Worm (Caenorhabditis elegans): Measurements from ENCODE around the gene inx-9.
A peak's percentile ranks its signal among the peaks of the same experiment; 100 is the strongest.

The inx-9 gene

ce11 chrIV:11701878-11702277, 25.7 kb downstream of the inx-9 start:
- no peak for TF ChIP-seq mab-5 (tag; optimal IDR thresholded peaks at IDR 0.05)
- no peak for TF ChIP-seq elt-3 (tag; optimal IDR thresholded peaks at IDR 0.05)
- TF ChIP-seq nhr-237 (tag; optimal IDR thresholded peaks at IDR 0.05) = no peak
- TF ChIP-seq lsy-2 (tag; optimal IDR thresholded peaks at IDR 0.05) = no peak
- TF ChIP-seq ceh-83 (GFP tag; optimal IDR thresholded peaks at IDR 0.05) = no peak
- TF ChIP-seq drap-1 (GFP tag; optimal IDR thresholded peaks at IDR 0.05) = no peak
- TF ChIP-seq mep-1 (tag; optimal IDR thresholded peaks at IDR 0.05) = no peak
- no peak for TF ChIP-seq ces-1 (GFP tag; optimal IDR thresholded peaks at IDR 0.05)
- no peak for TF ChIP-seq unc-39 (tag; optimal IDR thresholded peaks at IDR 0.05)
- TF ChIP-seq flh-1 (GFP tag; optimal IDR thresholded peaks at IDR 0.05) = no peak

ce11 chrIV:11703685-11704296, 27.6 kb downstream of the inx-9 start, which contains the start of the genes T22B3.3 and alg-3:
Gene T22B3.3 (minus strand): TSS chrIV:11703785.
Gene alg-3 (plus strand): TSS chrIV:11704246.
- TF ChIP-seq ces-1 (GFP tag; optimal IDR thresholded peaks at IDR 0.05) = no peak

- TF ChIP-seq unc-62 (GFP tag; optimal IDR thresholded peaks at IDR 0.05) = peak; percentile 92
- no peak for TF ChIP-seq mep-1 (tag; optimal IDR thresholded peaks at IDR 0.05)
- TF ChIP-seq hlh-1 (tag; optimal IDR thresholded peaks at IDR 0.05) = peak; percentile 16
- peak; percentile 31 for TF ChIP-seq pha-4 (tag; optimal IDR thresholded peaks at IDR 0.05)
- TF ChIP-seq sem-2 (GFP tag; optimal IDR thresholded peaks at IDR 0.05) = no peak
- peak; percentile 75 for TF ChIP-seq unc-120 (tag; optimal IDR thresholded peaks at IDR 0.05; ENCODE audit: poor library complexity, severe bottlenecking)
Measured at ce11 chrIV:11710331-11710730, 34.2 kb downstream of the inx-9 start.

- no peak for TF ChIP-seq unc-39 (tag; optimal IDR thresholded peaks at IDR 0.05)
- TF ChIP-seq drap-1 (GFP tag; optimal IDR thresholded peaks at IDR 0.05) = no peak
- no peak for TF ChIP-seq bed-3 (GFP tag; optimal IDR thresholded peaks at IDR 0.05)
- TF ChIP-seq lsy-2 (tag; optimal IDR thresholded peaks at IDR 0.05) = no peak
- TF ChIP-seq nhr-237 (tag; optimal IDR thresholded peaks at IDR 0.05) = no peak
- TF ChIP-seq snpc-4 (tag; optimal IDR thresholded peaks at IDR 0.05) = no peak
- TF ChIP-seq cnd-1 (tag; optimal IDR thresholded peaks at IDR 0.05) = no peak
- no peak for TF ChIP-seq ham-2 (GFP tag; optimal IDR thresholded peaks at IDR 0.05)
- peak; percentile 42 for TF ChIP-seq hlh-1 (tag; optimal IDR thresholded peaks at IDR 0.05)
Measured at ce11 chrIV:11713289-11713688, 37.1 kb downstream of the inx-9 start.

ce11 chrIV:11714739-11715138, 38.6 kb downstream of the inx-9 start, which contains the start of gene magi-1:
Gene magi-1 (plus strand): TSS chrIV:11715039.
- no peak for TF ChIP-seq nhr-28 (tag; optimal IDR thresholded peaks at IDR 0.05)
- TF ChIP-seq unc-62 (GFP tag; optimal IDR thresholded peaks at IDR 0.05) = no peak
- TF ChIP-seq unc-39 (tag; optimal IDR thresholded peaks at IDR 0.05) = no peak
- no peak for TF ChIP-seq elt-1 (tag; optimal IDR thresholded peaks at IDR 0.05; ENCODE audit: borderline replicate concordance, insufficient read depth)
- TF ChIP-seq nhr-2 (tag; optimal IDR thresholded peaks at IDR 0.05) = no peak
- no peak for TF ChIP-seq ces-1 (GFP tag; optimal IDR thresholded peaks at IDR 0.05)
- TF ChIP-seq ztf-11 (tag; optimal IDR thresholded peaks at IDR 0.05) = no peak
- no peak for TF ChIP-seq flh-1 (GFP tag; optimal IDR thresholded peaks at IDR 0.05)
- TF ChIP-seq lsy-2 (tag; optimal IDR thresholded peaks at IDR 0.05) = no peak
- no peak for TF ChIP-seq ceh-83 (GFP tag; optimal IDR thresholded peaks at IDR 0.05)
- no peak for TF ChIP-seq ham-2 (GFP tag; optimal IDR thresholded peaks at IDR 0.05)
- TF ChIP-seq zip-8 (tag; optimal IDR thresholded peaks at IDR 0.05) = no peak
- no peak for TF ChIP-seq tbx-8 (GFP tag; optimal IDR thresholded peaks at IDR 0.05)

ce11 chrIV:11716414-11716813, 40.3 kb downstream of the inx-9 start:
- no peak for TF ChIP-seq mep-1 (tag; optimal IDR thresholded peaks at IDR 0.05)
- TF ChIP-seq ceh-39 (tag; optimal IDR thresholded peaks at IDR 0.05) = no peak
- peak; percentile 14 for TF ChIP-seq hlh-1 (tag; optimal IDR thresholded peaks at IDR 0.05)
- no peak for TF ChIP-seq sem-2 (GFP tag; optimal IDR thresholded peaks at IDR 0.05)
